Worm (Caenorhabditis elegans) whole organism, L1 larva: ENCODE measurements around the gene Y44A6C.1.

Experiments
- C34B4.2 ChIP-seq: sonication (generic microtip); optimal IDR thresholded peaks from 2 replicates; lab custom pipeline; 2017; ENCODE audit warnings: mild to moderate bottlenecking, missing genetic modification characterization, missing compliant biosample characterization
- alr-1 ChIP-seq: fragments of 200-800 bp; sonication (Bioruptor generic); optimal IDR thresholded peaks from 2 replicates; lab custom pipeline; 2018; ENCODE audit warnings: borderline replicate concordance, mild to moderate bottlenecking, missing genetic modification characterization, missing compliant biosample characterization
- ceh-88 ChIP-seq: fragments of 200-800 bp; sonication (Bioruptor generic); IDR thresholded peaks from 2 replicates; pipeline ENCODE4 v1.3.6; 2022; ENCODE audit warnings: missing genetic modification characterization, missing compliant biosample characterization
- fos-1 ChIP-seq: fragments of 150-350 bp; optimal IDR thresholded peaks from 2 replicates; lab custom pipeline; 2014; ENCODE audit warnings: missing biosample characterization, missing genetic modification characterization
- grh-1 ChIP-seq: fragments of 200-800 bp; sonication (Bioruptor generic); IDR thresholded peaks from 2 replicates; pipeline ENCODE4 v1.3.6; 2022; ENCODE audit warnings: missing genetic modification reagents, missing genetic modification characterization, missing compliant biosample characterization
- lir-3 ChIP-seq: sonication (generic microtip); optimal IDR thresholded peaks from 2 replicates; lab custom pipeline; 2016; ENCODE audit warnings: mild to moderate bottlenecking, missing genetic modification characterization, moderate library complexity, missing compliant biosample characterization; ENCODE audit not compliant: poor library complexity
- lsy-2 ChIP-seq, 2 experiments: fragments of 150-350 bp; optimal IDR thresholded peaks; 2 replicates each; lab custom pipeline; 2014; ENCODE audit warnings: missing biosample characterization in 2 of 2, missing genetic modification characterization in 2 of 2
- nhr-85 ChIP-seq: sonication (generic microtip); peaks from one replicate; lab custom pipeline; 2016; ENCODE audit warnings: missing genetic modification characterization, inconsistent platforms, missing compliant biosample characterization
- snpc-4 ChIP-seq: fragments of 150-350 bp; optimal IDR thresholded peaks from 2 replicates; lab custom pipeline; 2014; ENCODE audit warnings: missing biosample characterization, missing genetic modification characterization

ce11 chrV:20747964-20748363 lies 34.2 kb downstream of the Y44A6C.1 start:
- TF ChIP-seq lir-3 (tag; lab: Kevin White, UChicago), result no peak
- TF ChIP-seq alr-1, result no peak
- no peak for TF ChIP-seq ceh-88 (GFP tag; lab: Robert Waterston, UW)
- no peak for TF ChIP-seq grh-1
- no peak for TF ChIP-seq nhr-85 (tag; lab: Kevin White, UChicago)
- TF ChIP-seq C34B4.2 (tag; lab: Kevin White, UChicago), result no peak
- no peak for TF ChIP-seq lsy-2 (tag; optimal IDR thresholded peaks at IDR 0.05; lab: Kevin White, UChicago)
- TF ChIP-seq snpc-4 (tag; lab: Kevin White, UChicago), result no peak
- no peak for TF ChIP-seq fos-1 (tag; lab: Kevin White, UChicago)
